Worm (Caenorhabditis elegans) whole organism, L1 larva: ENCODE results near the gene ZK593.2.

Source experiments
- ama-1 ChIP-seq: fragments of 150-350 bp; optimal IDR thresholded peaks from 2 replicates; lab custom pipeline; 2014
- ceh-63 ChIP-seq: fragments of 200-800 bp; sonication (Bioruptor generic); optimal IDR thresholded peaks from 2 replicates; lab custom pipeline; 2018; ENCODE audit warnings: mild to moderate bottlenecking, missing genetic modification characterization, missing compliant biosample characterization
- jun-1 ChIP-seq: fragments of 150-350 bp; optimal IDR thresholded peaks from 2 replicates; lab custom pipeline; 2014; ENCODE audit warnings: missing biosample characterization, missing genetic modification reagents, missing genetic modification characterization
- snpc-4 ChIP-seq: fragments of 150-350 bp; optimal IDR thresholded peaks from 2 replicates; lab custom pipeline; 2014; ENCODE audit warnings: missing biosample characterization, missing genetic modification characterization

ce11 chrIV:10950363-10951214, 37.4 kb downstream of the ZK593.2 start:
- TF ChIP-seq snpc-4 (no peak), jun-1 (tag; lab: Kevin White, UChicago) (no peak), ama-1 (lab: Kevin White, UChicago) (no peak), ceh-63 (GFP tag; lab: Kevin White, UChicago) (no peak)
